Fruit fly (Drosophila melanogaster): ENCODE results near the gene CG13023.

The CG13023 gene

dm6 chr3L:16893647-16894046 lies 33.6 kb downstream of the CG13023 start (continued):
- TF ChIP-seq zf30C (GFP tag; optimal IDR thresholded peaks at IDR 0.05), result no peak
- no peak for TF ChIP-seq CG10462 (GFP tag; optimal IDR thresholded peaks at IDR 0.05)
- TF ChIP-seq MESR4 (GFP tag; optimal IDR thresholded peaks at IDR 0.05), result no peak
- TF ChIP-seq slbo (GFP tag; IDR thresholded peaks at IDR 0.05), result peak; percentile 50; the same call in 1 of the 2 replicates
- no peak for TF ChIP-seq CG6272 (GFP tag; IDR thresholded peaks at IDR 0.05)
- no peak for TF ChIP-seq ems (GFP tag; optimal IDR thresholded peaks at IDR 0.05)
- TF ChIP-seq CG9437 (GFP tag; optimal IDR thresholded peaks at IDR 0.05), result no peak
- TF ChIP-seq Dek (tag; optimal IDR thresholded peaks at IDR 0.05), result peak; percentile 7
- no peak for TF ChIP-seq otp (GFP tag; IDR thresholded peaks at IDR 0.05)
- TF ChIP-seq Deaf1 (tag; optimal IDR thresholded peaks at IDR 0.05), result no peak
- peak; percentile 7 for TF ChIP-seq CG12769 (tag; optimal IDR thresholded peaks at IDR 0.05)
- TF ChIP-seq toy (GFP tag; IDR thresholded peaks at IDR 0.05), result no peak
- no peak for TF ChIP-seq Opbp (GFP tag; IDR thresholded peaks at IDR 0.05; ENCODE audit: partially characterized antibody)
- TF ChIP-seq wdn (GFP tag; IDR thresholded peaks at IDR 0.05), result no peak
- no peak for TF ChIP-seq cato (GFP tag; optimal IDR thresholded peaks at IDR 0.05; ENCODE audit: borderline replicate concordance)
- TF ChIP-seq tin (GFP tag; optimal IDR thresholded peaks at IDR 0.05), result no peak
- no peak for TF ChIP-seq HLHmδ (GFP tag; optimal IDR thresholded peaks at IDR 0.05)
- TF ChIP-seq Dref (GFP tag; IDR thresholded peaks at IDR 0.05), result no peak
- TF ChIP-seq slou (GFP tag; optimal IDR thresholded peaks at IDR 0.05), result no peak
- no peak for TF ChIP-seq NfI (GFP tag; optimal IDR thresholded peaks at IDR 0.05)
- no peak for TF ChIP-seq CG10274 (GFP tag; optimal IDR thresholded peaks at IDR 0.05)
- no peak for TF ChIP-seq CG11085 (GFP tag; IDR thresholded peaks at IDR 0.05)
- TF ChIP-seq sob (GFP tag; IDR thresholded peaks at IDR 0.05), result no peak
- TF ChIP-seq CG2129 (GFP tag; IDR thresholded peaks at IDR 0.05; ENCODE audit: partially characterized antibody), result no peak
- peak; percentile 25 for TF ChIP-seq CG15011 (GFP tag; optimal IDR thresholded peaks at IDR 0.05)
- TF ChIP-seq CG10209 (GFP tag; optimal IDR thresholded peaks at IDR 0.05), result peak; percentile 9
- no peak for TF ChIP-seq bigmax (GFP tag; optimal IDR thresholded peaks at IDR 0.05)
- TF ChIP-seq CG12391 (tag; optimal IDR thresholded peaks at IDR 0.05), result no peak
- TF ChIP-seq CG1602 (GFP tag; optimal IDR thresholded peaks at IDR 0.05), result no peak
- TF ChIP-seq hb (GFP tag; IDR thresholded peaks at IDR 0.05; ENCODE audit: partially characterized antibody), result no peak
- no peak for TF ChIP-seq CG7987 (GFP tag; optimal IDR thresholded peaks at IDR 0.05)
- TF ChIP-seq Antp (GFP tag; optimal IDR thresholded peaks at IDR 0.05), result no peak
- TF ChIP-seq Rfx (GFP tag; IDR thresholded peaks at IDR 0.05), result peak; percentile 33; the same call in 1 of the 2 replicates
- TF ChIP-seq bsh (GFP tag; optimal IDR thresholded peaks at IDR 0.05), result no peak
- TF ChIP-seq CG17802 (tag; optimal IDR thresholded peaks at IDR 0.05), result no peak
- TF ChIP-seq CG13296 (GFP tag; optimal IDR thresholded peaks at IDR 0.05), result peak; percentile 4
- no peak for TF ChIP-seq aop (GFP tag; IDR thresholded peaks at IDR 0.05)
- TF ChIP-seq Atf-2 (GFP tag; optimal IDR thresholded peaks at IDR 0.05), result no peak
- TF ChIP-seq CG18011 (GFP tag; optimal IDR thresholded peaks at IDR 0.05), result no peak
- TF ChIP-seq CG2712 (tag; optimal IDR thresholded peaks at IDR 0.05), result no peak
- TF ChIP-seq corto (GFP tag; optimal IDR thresholded peaks at IDR 0.05), result no peak
- TF ChIP-seq lbe (GFP tag; optimal IDR thresholded peaks at IDR 0.05), result no peak
- TF ChIP-seq esg (GFP tag; conservative IDR thresholded peaks at IDR 0.05), result no peak
- TF ChIP-seq CG4707 (GFP tag; optimal IDR thresholded peaks at IDR 0.05), result no peak
- TF ChIP-seq NC2β (GFP tag; optimal IDR thresholded peaks at IDR 0.05), result no peak
- TF ChIP-seq CG17612 (GFP tag; IDR thresholded peaks at IDR 0.05), result no peak
- no peak for TF ChIP-seq ind (GFP tag; optimal IDR thresholded peaks at IDR 0.05)
- no peak for TF ChIP-seq ap (GFP tag; IDR thresholded peaks at IDR 0.05)
- peak; percentile 42 for TF ChIP-seq dmrt99B (tag; optimal IDR thresholded peaks at IDR 0.05)
- TF ChIP-seq hth (optimal IDR thresholded peaks at IDR 0.05), result no peak
- TF ChIP-seq ATbp (GFP tag; optimal IDR thresholded peaks at IDR 0.05), result no peak
- TF ChIP-seq Rx (GFP tag; IDR thresholded peaks at IDR 0.05), result no peak
